Worm (Caenorhabditis elegans): ENCODE measurements around the gene srsx-7.

- TF ChIP-seq nhr-11 (tag; optimal IDR thresholded peaks at IDR 0.05) = no peak
- no peak for TF ChIP-seq unc-55 (GFP tag; optimal IDR thresholded peaks at IDR 0.05)
- TF ChIP-seq fax-1 (tag; optimal IDR thresholded peaks at IDR 0.05) = no peak
- no peak for TF ChIP-seq dmd-4 (tag; optimal IDR thresholded peaks at IDR 0.05; ENCODE audit: borderline replicate concordance)
- no peak for TF ChIP-seq pha-4 (tag; optimal IDR thresholded peaks at IDR 0.05)
- TF ChIP-seq dve-1 (tag; optimal IDR thresholded peaks at IDR 0.05) = no peak
- no peak for TF ChIP-seq ama-1 (optimal IDR thresholded peaks at IDR 0.05)
- TF ChIP-seq hlh-6 (tag; optimal IDR thresholded peaks at IDR 0.05) = no peak
- no peak for TF ChIP-seq ceh-19 (GFP tag; optimal IDR thresholded peaks at IDR 0.05)
- no peak for TF ChIP-seq gmeb-2 (tag; optimal IDR thresholded peaks at IDR 0.05)
Measured at ce11 chrV:7899761-7900160, 25.8 kb upstream of the srsx-7 start, which contains the start of gene F40A3.7.
